Worm (Caenorhabditis elegans): Measurements from ENCODE around the gene C13E3.1.

Gene C13E3.1

ce11 chrX:8882162-8882561, 10.7 kb upstream of the C13E3.1 start:
- peak; percentile 87 for TF ChIP-seq blmp-1 (tag; optimal IDR thresholded peaks at IDR 0.05; ENCODE audit: insufficient read depth)
- no peak for TF ChIP-seq lsy-2 (tag; optimal IDR thresholded peaks at IDR 0.05)
- TF ChIP-seq nhr-25 (tag; optimal IDR thresholded peaks at IDR 0.05): peak; percentile 59

ce11 chrX:8888835-8889234, 4.1 kb upstream of the C13E3.1 start:
- TF ChIP-seq F13H6.1 (tag; optimal IDR thresholded peaks at IDR 0.05) (no peak), peb-1 (tag; optimal IDR thresholded peaks at IDR 0.05) (no peak), nhr-10 (tag; optimal IDR thresholded peaks at IDR 0.05) (no peak), lsy-2 (tag; optimal IDR thresholded peaks at IDR 0.05) (no peak), unc-39 (tag; optimal IDR thresholded peaks at IDR 0.05) (no peak), blmp-1 (tag; optimal IDR thresholded peaks at IDR 0.05; ENCODE audit: insufficient read depth) (no peak), unc-55 (GFP tag; optimal IDR thresholded peaks at IDR 0.05) (peak; percentile 26), fos-1 (tag; optimal IDR thresholded peaks at IDR 0.05) (no peak)

DNA sequence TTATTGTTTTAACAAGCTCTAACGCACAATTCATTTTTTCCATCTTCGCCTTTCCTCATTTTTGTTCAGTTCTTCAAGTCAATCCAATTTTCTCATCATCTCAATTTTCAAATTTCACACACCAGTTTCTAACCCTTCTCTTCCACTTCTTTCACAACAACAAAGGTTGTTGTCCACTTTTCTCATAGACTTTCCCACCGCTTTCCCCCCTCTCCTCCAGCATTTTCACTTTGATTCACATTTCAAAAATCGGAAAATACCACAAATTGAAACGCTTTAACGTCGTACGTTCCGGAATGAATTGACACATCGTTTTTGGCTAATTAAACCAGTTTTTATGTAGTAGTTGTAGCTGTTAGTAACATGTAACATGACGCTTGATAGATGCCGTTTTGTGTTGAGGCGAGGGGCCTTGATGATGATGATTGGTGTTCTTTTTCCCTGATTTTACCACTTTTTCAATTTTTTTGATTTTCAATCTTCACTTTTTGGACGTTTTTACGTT, 2.6 kb upstream of the C13E3.1 start:
- TF ChIP-seq nhr-12 (tag; optimal IDR thresholded peaks at IDR 0.05): no peak
- TF ChIP-seq zag-1 (tag; optimal IDR thresholded peaks at IDR 0.05): no peak
- TF ChIP-seq ceh-16 (tag; optimal IDR thresholded peaks at IDR 0.05): no peak
- TF ChIP-seq lin-11 (tag; optimal IDR thresholded peaks at IDR 0.05): no peak
- no peak for TF ChIP-seq nhr-77 (tag; optimal IDR thresholded peaks at IDR 0.05)
- no peak for TF ChIP-seq peb-1 (tag; optimal IDR thresholded peaks at IDR 0.05)
- TF ChIP-seq nhr-10 (tag; optimal IDR thresholded peaks at IDR 0.05): no peak
- TF ChIP-seq blmp-1 (tag; optimal IDR thresholded peaks at IDR 0.05; ENCODE audit: insufficient read depth): no peak

- peak; percentile 29 for TF ChIP-seq blmp-1 (tag; optimal IDR thresholded peaks at IDR 0.05; ENCODE audit: insufficient read depth)
- TF ChIP-seq fos-1 (tag; optimal IDR thresholded peaks at IDR 0.05): peak; percentile 13
- TF ChIP-seq elt-1 (tag; optimal IDR thresholded peaks at IDR 0.05): no peak
These were observed 1.4 kb upstream of the C13E3.1 start for ce11 chrX:8891393-8891953.

DNA sequence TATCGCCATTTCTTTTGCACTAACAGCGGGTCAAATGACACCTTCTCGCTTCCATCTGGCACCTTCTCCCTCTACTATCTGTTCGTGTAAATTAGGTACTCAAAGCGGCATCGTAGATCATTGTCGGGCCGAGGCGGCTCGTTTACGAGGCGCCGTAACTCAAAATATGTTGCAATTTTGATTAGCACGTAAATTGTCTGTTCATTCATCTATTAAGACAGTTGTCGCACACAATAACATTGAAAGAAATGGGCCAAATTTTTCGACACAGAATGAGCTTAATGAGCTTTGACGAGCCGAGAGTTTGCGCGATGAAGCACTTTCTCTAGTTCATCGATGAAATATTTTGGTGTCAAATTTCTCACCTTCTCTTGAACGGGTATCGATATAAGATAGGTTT, 10.0 kb downstream of the C13E3.1 start:
- TF ChIP-seq ceh-82 (tag; optimal IDR thresholded peaks at IDR 0.05): no peak
- TF ChIP-seq ztf-11 (tag; optimal IDR thresholded peaks at IDR 0.05): no peak
- TF ChIP-seq nhr-12 (tag; optimal IDR thresholded peaks at IDR 0.05): no peak
- no peak for TF ChIP-seq lin-11 (tag; optimal IDR thresholded peaks at IDR 0.05)
- no peak for TF ChIP-seq mdl-1 (tag; optimal IDR thresholded peaks at IDR 0.05)
- TF ChIP-seq unc-55 (GFP tag; optimal IDR thresholded peaks at IDR 0.05): no peak
- TF ChIP-seq sma-9 (GFP tag; optimal IDR thresholded peaks at IDR 0.05): no peak
- TF ChIP-seq sma-9 (tag; optimal IDR thresholded peaks at IDR 0.05): no peak
- TF ChIP-seq ama-1 (optimal IDR thresholded peaks at IDR 0.05): no peak
- no peak for TF ChIP-seq ceh-16 (tag; optimal IDR thresholded peaks at IDR 0.05)
- TF ChIP-seq peb-1 (tag; optimal IDR thresholded peaks at IDR 0.05): no peak
- no peak for TF ChIP-seq nhr-10 (tag; optimal IDR thresholded peaks at IDR 0.05)

DNA sequence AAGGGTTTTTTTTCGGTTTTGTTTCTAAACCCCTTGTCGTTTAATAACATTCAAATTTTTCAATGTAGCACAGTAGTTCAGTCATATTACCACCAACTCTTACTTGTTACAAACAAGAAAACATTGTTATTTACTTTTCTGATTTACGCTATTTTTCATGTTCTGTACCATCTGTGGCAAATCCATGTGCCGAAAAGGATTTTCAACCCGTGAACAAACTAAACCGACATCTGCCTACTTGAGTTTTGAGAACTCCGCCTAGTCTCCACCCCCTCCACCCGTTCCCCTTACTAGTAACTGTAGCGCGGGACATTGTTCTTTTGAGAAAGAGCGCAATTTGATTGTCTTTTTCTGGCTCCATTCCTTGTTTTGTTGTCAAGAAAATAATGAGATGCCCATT, 12.2 kb downstream of the C13E3.1 start, which contains the start of gene ensh-1:
TSS of gene ensh-1 (plus strand) at position 301 of the 400 bp plus-strand sequence.
- TF ChIP-seq ztf-1 (GFP tag; conservative IDR thresholded peaks at IDR 0.05) (no peak), gmeb-1 (tag; optimal IDR thresholded peaks at IDR 0.05) (no peak), unc-55 (GFP tag; optimal IDR thresholded peaks at IDR 0.05) (no peak), nhr-6 (tag; optimal IDR thresholded peaks at IDR 0.05) (no peak), mdl-1 (tag; optimal IDR thresholded peaks at IDR 0.05) (no peak), Y55F3AM.14 (GFP tag; optimal IDR thresholded peaks at IDR 0.05) (no peak), lin-13 (GFP tag; optimal IDR thresholded peaks at IDR 0.05) (no peak), nhr-23 (tag; optimal IDR thresholded peaks at IDR 0.05) (no peak), sem-4 (tag; optimal IDR thresholded peaks at IDR 0.05) (no peak), elt-3 (tag; optimal IDR thresholded peaks at IDR 0.05) (no peak), nhr-12 (tag; optimal IDR thresholded peaks at IDR 0.05) (no peak), egl-27 (tag; optimal IDR thresholded peaks at IDR 0.05) (no peak), sma-9 (GFP tag; optimal IDR thresholded peaks at IDR 0.05) (no peak), sma-9 (tag; optimal IDR thresholded peaks at IDR 0.05) (no peak)
